Worm (Caenorhabditis elegans): Measurements from ENCODE around the gene H14N18.2.

Gene H14N18.2

DNA sequence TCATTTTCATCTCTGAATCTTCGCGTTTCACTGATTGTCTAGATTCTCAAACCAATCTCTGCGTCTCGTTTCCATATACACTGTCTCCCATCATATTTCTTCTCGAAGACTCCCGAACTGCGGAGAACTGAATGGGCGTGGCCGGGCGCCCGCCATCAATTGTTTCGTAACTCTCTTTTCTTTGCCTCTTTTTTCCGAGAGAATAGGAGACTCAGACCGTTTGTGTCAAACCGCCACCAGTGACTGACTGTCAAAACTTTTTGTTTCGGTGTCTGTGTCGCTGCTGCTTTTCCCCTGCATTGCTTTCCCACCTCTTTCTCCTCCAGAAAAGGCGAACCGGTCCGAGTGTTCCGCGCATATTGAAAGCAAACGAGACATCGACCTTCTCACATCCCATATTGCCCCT lies 3.8 kb downstream of the H14N18.2 start, which contains the start of gene unc-23 (continued):
- TF ChIP-seq chd-7 (tag; optimal IDR thresholded peaks at IDR 0.05) (peak; percentile 89), nfyb-1 (GFP tag; IDR thresholded peaks at IDR 0.05) (peak; percentile 90), snpc-1.3 (tag; optimal IDR thresholded peaks at IDR 0.05; ENCODE audit: insufficient read depth) (peak; percentile 2), pha-4 (tag; optimal IDR thresholded peaks at IDR 0.05) (peak; percentile 45), Y79H2A.3 (GFP tag; conservative IDR thresholded peaks at IDR 0.05) (no peak), ets-4 (GFP tag; optimal IDR thresholded peaks at IDR 0.05) (peak; percentile 69), ztf-22 (GFP tag; optimal IDR thresholded peaks at IDR 0.05) (no peak), sptf-2 (GFP tag; optimal IDR thresholded peaks at IDR 0.05) (no peak), pbrm-1 (GFP tag; IDR thresholded peaks at IDR 0.05) (peak; percentile 75), somi-1 (GFP tag; optimal IDR thresholded peaks at IDR 0.05) (peak; percentile 79), ceh-40 (GFP tag; IDR thresholded peaks at IDR 0.05) (no peak), lin-54 (GFP tag; optimal IDR thresholded peaks at IDR 0.05) (peak; percentile 54), Y67H2A.10 (GFP tag; conservative IDR thresholded peaks at IDR 0.05) (0 out of 2 replicates have a peak, but pooled peaks have one; percentile 59), atf-7 (tag; optimal IDR thresholded peaks at IDR 0.05) (peak; percentile 87), tbp1 (GFP tag; optimal IDR thresholded peaks at IDR 0.05) (peak; percentile 65), nhr-90 (tag; optimal IDR thresholded peaks at IDR 0.05) (peak; percentile 74), egl-44 (GFP tag; IDR thresholded peaks at IDR 0.05) (peak; percentile 48), nhr-120 (GFP tag; IDR thresholded peaks at IDR 0.05) (no peak), lag-1 (GFP tag; IDR thresholded peaks at IDR 0.05) (no peak), zim-3 (tag; optimal IDR thresholded peaks at IDR 0.05) (peak; percentile 44), madf-10 (tag; optimal IDR thresholded peaks at IDR 0.05) (peak; percentile 86), ztf-3 (GFP tag; optimal IDR thresholded peaks at IDR 0.05) (peak; percentile 78), let-607 (tag; optimal IDR thresholded peaks at IDR 0.05) (peak; percentile 40 to 75), ztf-28 (GFP tag; IDR thresholded peaks at IDR 0.05) (no peak), F57A8.1 (GFP tag; optimal IDR thresholded peaks at IDR 0.05) (no peak), Y95B8A.8 (GFP tag; IDR thresholded peaks at IDR 0.05) (0 out of 2 replicates have a peak, but pooled peaks have one; percentile 43), lin-40 (tag; optimal IDR thresholded peaks at IDR 0.05) (peak; percentile 91), tlf-1 (GFP tag; optimal IDR thresholded peaks at IDR 0.05) (peak; percentile 82), B0336.3 (GFP tag; IDR thresholded peaks at IDR 0.05) (peak; percentile 73; the same call in 1 of the 2 replicates), cebp-1 (GFP tag; IDR thresholded peaks at IDR 0.05) (peak; percentile 95), cebp-1 (tag; optimal IDR thresholded peaks at IDR 0.05) (peak; percentile 98), mcd-1 (GFP tag; IDR thresholded peaks at IDR 0.05) (peak; percentile 66), lin-26 (GFP tag; IDR thresholded peaks at IDR 0.05) (peak; percentile 64; the same call in 1 of the 2 replicates), repo-1 (tag; optimal IDR thresholded peaks at IDR 0.05) (peak; percentile 24), fkh-3 (tag; optimal IDR thresholded peaks at IDR 0.05) (no peak), die-1 (tag; optimal IDR thresholded peaks at IDR 0.05) (peak; percentile 10), K11D2.4 (GFP tag; IDR thresholded peaks at IDR 0.05) (peak; percentile 86), lin-35 (GFP tag; optimal IDR thresholded peaks at IDR 0.05) (peak in 1 of 3 experiments; percentile 29)

ce11 chrV:8936791-8937475 lies 4.5 kb downstream of the H14N18.2 start:
- TF ChIP-seq ceh-40 (GFP tag; IDR thresholded peaks at IDR 0.05) (0 out of 2 replicates have a peak, but pooled peaks have one; percentile 31), hsf-1 (GFP tag; IDR thresholded peaks at IDR 0.05) (0 out of 2 replicates have a peak, but pooled peaks have one; percentile 61), lsl-1 (GFP tag; optimal IDR thresholded peaks at IDR 0.05) (no peak), egrh-3 (GFP tag; IDR thresholded peaks at IDR 0.05) (no peak), ztf-28 (GFP tag; IDR thresholded peaks at IDR 0.05) (no peak), pbrm-1 (GFP tag; IDR thresholded peaks at IDR 0.05) (0 out of 2 replicates have a peak, but pooled peaks have one; percentile 28), nhr-80 (tag; optimal IDR thresholded peaks at IDR 0.05) (peak; percentile 29), attf-5 (GFP tag; optimal IDR thresholded peaks at IDR 0.05) (no peak), bed-1 (GFP tag; IDR thresholded peaks at IDR 0.05) (no peak), chd-7 (tag; optimal IDR thresholded peaks at IDR 0.05) (no peak), nfyb-1 (GFP tag; IDR thresholded peaks at IDR 0.05) (0 out of 2 replicates have a peak, but pooled peaks have one; percentile 16)

Data from whole organism, young adult.